Fruit fly (Drosophila melanogaster) whole organism, wandering third instar larva: ENCODE data around the gene TwdlO.

ENCODE experiments used
- Myc ChIP-seq: fragments of >200 bp; optimal IDR thresholded peaks from 2 replicates; lab custom pipeline; 2017
- lola ChIP-seq: fragments of >200 bp; optimal IDR thresholded peaks from 2 replicates; lab custom pipeline; 2017; ENCODE audit warnings: missing biosample characterization, missing genetic modification characterization
- pan ChIP-seq: fragments of >200 bp; optimal IDR thresholded peaks from 2 replicates; lab custom pipeline; 2017

DNA sequence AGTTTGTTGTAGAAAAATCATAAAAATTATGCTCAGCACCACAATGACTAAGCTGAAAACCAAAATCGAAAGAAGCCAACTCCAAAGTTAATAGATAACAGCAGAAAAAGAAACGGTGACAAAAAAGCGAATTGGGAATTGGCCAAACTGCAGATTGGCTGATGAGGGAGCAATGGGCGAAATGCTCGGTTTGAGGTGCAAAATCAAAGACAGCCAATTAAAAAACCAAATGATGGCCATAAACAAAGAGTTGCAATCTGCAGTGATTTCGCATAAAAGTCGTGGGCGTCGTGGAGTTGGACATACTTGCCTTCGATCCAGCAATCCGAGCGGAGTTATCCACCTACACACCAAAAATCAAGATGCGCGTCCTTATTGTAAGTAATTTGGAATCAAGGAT lies 6.9 kb upstream of the TwdlO start, which contains the start of gene TwdlH:
- TF ChIP-seq pan (lab: Kevin White, UChicago) (no peak), lola (GFP tag; lab: Kevin White, UChicago) (no peak), Myc (no peak)
